Fruit fly (Drosophila melanogaster) whole organism, wandering third instar larva: ENCODE measurements around the gene CG12680.

Source experiments
- Abd-B ChIP-seq: fragments of >200 bp; optimal IDR thresholded peaks from 2 replicates; lab custom pipeline; 2017; ENCODE audit warnings: missing biosample characterization, missing genetic modification characterization
- CG32264 ChIP-seq: fragments of 200-800 bp; sonication (Bioruptor generic); optimal IDR thresholded peaks from 2 replicates; lab custom pipeline; 2016; ENCODE audit warnings: missing biosample characterization, missing genetic modification characterization
- CG9705 ChIP-seq: fragments of 200-800 bp; sonication (Bioruptor generic); optimal IDR thresholded peaks from 2 replicates; lab custom pipeline; 2018; ENCODE audit warnings: missing biosample characterization, mild to moderate bottlenecking, missing genetic modification characterization
- CrebA ChIP-seq: fragments of 200-800 bp; sonication (Bioruptor generic); optimal IDR thresholded peaks from 2 replicates; lab custom pipeline; 2016; ENCODE audit warnings: missing biosample characterization, mild to moderate bottlenecking, missing genetic modification characterization, borderline replicate concordance
- Dfd ChIP-seq: fragments of >200 bp; optimal IDR thresholded peaks from 2 replicates; lab custom pipeline; 2017; ENCODE audit warnings: missing biosample characterization, missing genetic modification characterization
- Dif ChIP-seq: fragments of 200-275, 200-300 bp; sonication (Bioruptor generic); optimal IDR thresholded peaks from 2 replicates; lab custom pipeline; 2018; ENCODE audit warnings: missing biosample characterization, missing genetic modification characterization; ENCODE audit not compliant: partially characterized antibody
- GATAd ChIP-seq: sonication (Bioruptor generic); optimal IDR thresholded peaks from 2 replicates; lab custom pipeline; 2016; ENCODE audit warnings: missing biosample characterization, missing genetic modification characterization
- HLH106 ChIP-seq: fragments of 200-800 bp; optimal IDR thresholded peaks from 3 replicates; lab custom pipeline; 2019; ENCODE audit warnings: missing biosample characterization, mild to moderate bottlenecking, missing genetic modification characterization, moderate library complexity
- Hnf4 ChIP-seq: fragments of 200-800 bp; sonication (Bioruptor generic); optimal IDR thresholded peaks from 2 replicates; lab custom pipeline; 2016; ENCODE audit warnings: missing biosample characterization, mild to moderate bottlenecking, missing genetic modification characterization
- Hr78 ChIP-seq: fragments of >200 bp; optimal IDR thresholded peaks from 2 replicates; lab custom pipeline; 2017; ENCODE audit warnings: missing biosample characterization, missing genetic modification characterization
- Hr83 ChIP-seq: fragments of 200-300 bp; sonication (Bioruptor generic); optimal IDR thresholded peaks from 2 replicates; lab custom pipeline; 2016; ENCODE audit warnings: missing biosample characterization, mild to moderate bottlenecking, missing genetic modification characterization, moderate library complexity; ENCODE audit not compliant: poor library complexity, severe bottlenecking
- Jra ChIP-seq: sonication (Bioruptor generic); optimal IDR thresholded peaks from 2 replicates; lab custom pipeline; 2016; ENCODE audit warnings: missing biosample characterization, missing genetic modification characterization
- Mio ChIP-seq: sonication (Bioruptor generic); optimal IDR thresholded peaks from 2 replicates; lab custom pipeline; 2016; ENCODE audit warnings: missing biosample characterization, missing genetic modification characterization
- Myc ChIP-seq: fragments of >200 bp; optimal IDR thresholded peaks from 2 replicates; lab custom pipeline; 2017
- N ChIP-seq: fragments of >200 bp; optimal IDR thresholded peaks from 2 replicates; lab custom pipeline; 2018; ENCODE audit warnings: missing biosample characterization, missing external identifiers, missing genetic modification characterization
- OdsH ChIP-seq: fragments of 200-800 bp; sonication (Bioruptor generic); optimal IDR thresholded peaks from 2 replicates; lab custom pipeline; 2016; ENCODE audit warnings: missing biosample characterization, mild to moderate bottlenecking, missing genetic modification characterization
- Rel ChIP-seq, 2 experiments: fragments of 200-800 bp; sonication (Bioruptor generic) in 1 of 2; optimal IDR thresholded peaks; 2 replicates in 1 of 2; 3 replicates in 1 of 2; lab custom pipeline; 2016 to 2019; ENCODE audit warnings: mild to moderate bottlenecking in 2 of 2, missing biosample characterization in 2 of 2, missing genetic modification characterization in 2 of 2, moderate library complexity in 1 of 2
- Sp1 ChIP-seq: fragments of 200-800 bp; sonication (Bioruptor generic); optimal IDR thresholded peaks from 3 replicates; lab custom pipeline; 2019; ENCODE audit warnings: missing biosample characterization, mild to moderate bottlenecking, missing genetic modification characterization, moderate library complexity
- Vsx2 ChIP-seq: fragments of 200-300, 225-300 bp; sonication (Bioruptor generic); optimal IDR thresholded peaks from 2 replicates; lab custom pipeline; 2018; ENCODE audit warnings: missing biosample characterization, missing genetic modification characterization; ENCODE audit not compliant: partially characterized antibody
- br ChIP-seq: fragments of 200-800 bp; sonication (Bioruptor generic); optimal IDR thresholded peaks from 2 replicates; lab custom pipeline; 2016; ENCODE audit warnings: missing biosample characterization, missing genetic modification characterization
- brk ChIP-seq: fragments of 200-800 bp; sonication (Bioruptor generic); optimal IDR thresholded peaks from 2 replicates; lab custom pipeline; 2016; ENCODE audit warnings: missing biosample characterization, mild to moderate bottlenecking, missing genetic modification characterization
- dl ChIP-seq, 2 experiments: fragments of 175-275, 200-275 bp in 1 of 2; fragments of 200-275 bp in 1 of 2; sonication (Bioruptor generic); optimal IDR thresholded peaks; lab custom pipeline; 2018; ENCODE audit warnings: mild to moderate bottlenecking in 2 of 2, missing biosample characterization in 2 of 2, missing genetic modification characterization in 2 of 2, moderate library complexity in 2 of 2; ENCODE audit not compliant: partially characterized antibody in 2 of 2, insufficient read depth in 1 of 2
- dmrt93B ChIP-seq: fragments of 200-800 bp; sonication (Bioruptor generic); optimal IDR thresholded peaks from 2 replicates; lab custom pipeline; 2018; ENCODE audit warnings: missing biosample characterization, mild to moderate bottlenecking, missing genetic modification characterization
- dsf ChIP-seq: sonication (Bioruptor generic); optimal IDR thresholded peaks from 2 replicates; lab custom pipeline; 2016; ENCODE audit warnings: missing biosample characterization, missing genetic modification characterization, borderline replicate concordance
- ey ChIP-seq: fragments of 200-800 bp; sonication (Bioruptor generic); optimal IDR thresholded peaks from 2 replicates; lab custom pipeline; 2016; ENCODE audit warnings: missing biosample characterization, missing genetic modification characterization
- foxo ChIP-seq, 2 experiments: fragments of 200-800 bp; sonication (Bioruptor generic); optimal IDR thresholded peaks; 2 replicates in 1 of 2; 3 replicates in 1 of 2; lab custom pipeline; 2016 to 2017; ENCODE audit warnings: missing biosample characterization in 2 of 2, missing genetic modification characterization in 2 of 2
- fru ChIP-seq: fragments of 200-800 bp; sonication (Bioruptor generic); optimal IDR thresholded peaks from 3 replicates; lab custom pipeline; 2016; ENCODE audit warnings: missing biosample characterization, mild to moderate bottlenecking, missing genetic modification characterization
- h ChIP-seq: fragments of 200-800 bp; sonication (Bioruptor generic); optimal IDR thresholded peaks from 3 replicates; lab custom pipeline; 2016; ENCODE audit warnings: missing biosample characterization, mild to moderate bottlenecking, missing genetic modification characterization
- jim ChIP-seq: fragments of 175-275, 200-325 bp; sonication (Bioruptor generic); optimal IDR thresholded peaks from 2 replicates; lab custom pipeline; 2016; ENCODE audit warnings: missing biosample characterization, mild to moderate bottlenecking, missing genetic modification characterization
- lola ChIP-seq: fragments of >200 bp; optimal IDR thresholded peaks from 2 replicates; lab custom pipeline; 2017; ENCODE audit warnings: missing biosample characterization, missing genetic modification characterization
- pan ChIP-seq: fragments of >200 bp; optimal IDR thresholded peaks from 2 replicates; lab custom pipeline; 2017
- psq ChIP-seq: fragments of 200-800 bp; sonication (Bioruptor generic); optimal IDR thresholded peaks from 3 replicates; lab custom pipeline; 2017; ENCODE audit warnings: missing biosample characterization, mild to moderate bottlenecking, missing genetic modification characterization, moderate library complexity
- rgr ChIP-seq: fragments of 200-800 bp; sonication (Bioruptor generic); optimal IDR thresholded peaks from 3 replicates; lab custom pipeline; 2016; ENCODE audit warnings: missing biosample characterization, mild to moderate bottlenecking, missing genetic modification characterization
- sage ChIP-seq: fragments of 200-800 bp; sonication (Bioruptor generic); optimal IDR thresholded peaks from 2 replicates; lab custom pipeline; 2016; ENCODE audit warnings: missing biosample characterization, mild to moderate bottlenecking, missing genetic modification characterization
- sv ChIP-seq: fragments of 200-800 bp; sonication (Bioruptor generic); optimal IDR thresholded peaks from 3 replicates; lab custom pipeline; 2016; ENCODE audit warnings: missing biosample characterization, missing genetic modification characterization
- tai ChIP-seq: sonication (Bioruptor generic); optimal IDR thresholded peaks from 2 replicates; lab custom pipeline; 2016; ENCODE audit warnings: missing biosample characterization, missing genetic modification characterization
- usp ChIP-seq: fragments of >200 bp; optimal IDR thresholded peaks from 2 replicates; lab custom pipeline; 2017; ENCODE audit warnings: missing biosample characterization, missing genetic modification characterization
- woc ChIP-seq: sonication (Bioruptor generic); optimal IDR thresholded peaks from 2 replicates; lab custom pipeline; 2016; ENCODE audit warnings: missing biosample characterization, mild to moderate bottlenecking, missing genetic modification characterization

Gene CG12680

DNA sequence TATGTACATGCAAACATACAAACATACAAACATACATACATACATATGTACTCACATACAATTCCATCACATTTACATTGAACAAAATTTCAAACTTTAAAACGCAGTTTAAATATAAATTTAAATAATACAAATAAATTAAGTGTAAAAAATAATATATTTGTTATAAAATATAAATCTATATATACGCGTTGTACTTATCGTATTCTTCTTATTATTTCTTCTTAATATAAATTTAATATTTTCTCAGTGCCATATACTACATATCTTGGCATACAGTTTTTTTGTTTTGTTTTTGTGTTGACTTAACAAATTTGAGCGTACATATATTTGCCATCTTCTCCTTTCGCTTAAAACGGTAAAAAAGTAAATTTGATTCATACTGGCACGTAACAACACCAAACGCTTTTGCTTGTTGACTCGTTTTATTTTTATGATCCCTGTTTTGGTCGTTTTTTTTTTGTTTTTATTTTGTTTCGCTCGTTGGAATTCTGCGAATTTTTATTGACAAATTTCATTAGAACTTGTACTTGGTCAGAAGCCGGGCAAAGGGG, 32.9 kb downstream of the CG12680 start:
- TF ChIP-seq br (GFP tag; lab: Kevin White, UChicago) (no peak), Hr78 (GFP tag; lab: Kevin White, UChicago) (no peak), h (GFP tag; lab: Kevin White, UChicago) (no peak), sage (GFP tag; lab: Kevin White, UChicago) (no peak), Hnf4 (GFP tag; lab: Kevin White, UChicago) (no peak), OdsH (GFP tag; lab: Kevin White, UChicago) (peak; percentile 11), psq (GFP tag; lab: Kevin White, UChicago) (peak; percentile 26), GATAd (GFP tag; lab: Kevin White, UChicago) (no peak), Rel (GFP tag; optimal IDR thresholded peaks at IDR 0.05; lab: Kevin White, UChicago) (no peak), Rel (tag; optimal IDR thresholded peaks at IDR 0.05; lab: Kevin White, UChicago) (no peak), Jra (GFP tag; lab: Kevin White, UChicago) (no peak), N (GFP tag; lab: Kevin White, UChicago) (no peak), CG9705 (GFP tag; lab: Kevin White, UChicago) (no peak), HLH106 (tag; lab: Kevin White, UChicago) (peak; percentile 60), pan (no peak), Mio (GFP tag; lab: Kevin White, UChicago) (no peak), fru (GFP tag; lab: Kevin White, UChicago) (peak; percentile 14), Sp1 (peak; percentile 55), brk (GFP tag; lab: Kevin White, UChicago) (no peak), Vsx2 (GFP tag; lab: Kevin White, UChicago) (no peak), foxo (GFP tag; optimal IDR thresholded peaks at IDR 0.05; lab: Kevin White, UChicago) (peak in 1 of 2 experiments; percentile 36), dsf (GFP tag; lab: Kevin White, UChicago) (no peak), rgr (GFP tag; lab: Kevin White, UChicago) (no peak), dl (GFP tag; optimal IDR thresholded peaks at IDR 0.05; lab: Kevin White, UChicago; ENCODE audit: insufficient read depth in 1 of 2, partially characterized antibody in 2 of 2) (no peak)

DNA sequence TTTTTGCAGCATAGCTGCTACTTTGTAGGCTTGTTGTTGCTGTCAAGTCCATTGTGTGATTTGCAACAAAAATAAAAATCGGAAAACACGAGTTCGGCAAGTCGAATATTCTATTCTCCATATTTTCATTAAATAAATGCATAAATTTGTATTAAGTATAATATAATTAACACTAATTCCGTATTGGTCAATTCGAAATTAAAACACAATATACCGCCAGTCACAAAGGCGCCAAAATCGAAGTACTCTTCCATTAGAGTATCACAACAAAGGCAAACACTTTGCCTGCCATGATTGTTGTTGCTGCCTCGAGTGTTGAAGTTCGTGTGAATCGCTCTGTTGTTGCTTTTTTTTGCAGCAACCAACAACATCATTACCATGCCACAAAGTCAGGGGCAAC, 34.1 kb downstream of the CG12680 start:
- TF ChIP-seq CG9705 (GFP tag; lab: Kevin White, UChicago) (no peak), dl (GFP tag; optimal IDR thresholded peaks at IDR 0.05; lab: Kevin White, UChicago; ENCODE audit: insufficient read depth in 1 of 2, partially characterized antibody in 2 of 2) (no peak), br (GFP tag; lab: Kevin White, UChicago) (no peak), Rel (GFP tag; optimal IDR thresholded peaks at IDR 0.05; lab: Kevin White, UChicago) (no peak), Rel (tag; optimal IDR thresholded peaks at IDR 0.05; lab: Kevin White, UChicago) (no peak), dsf (GFP tag; lab: Kevin White, UChicago) (no peak), Dfd (no peak), CrebA (GFP tag; lab: Kevin White, UChicago) (no peak), h (GFP tag; lab: Kevin White, UChicago) (peak; percentile 50), Myc (lab: Kevin White, UChicago) (no peak), pan (no peak), dmrt93B (GFP tag; lab: Kevin White, UChicago) (no peak), N (GFP tag; lab: Kevin White, UChicago) (no peak), rgr (GFP tag; lab: Kevin White, UChicago) (peak; percentile 44), brk (GFP tag; lab: Kevin White, UChicago) (peak; percentile 18), ey (peak; percentile 29), sage (GFP tag; lab: Kevin White, UChicago) (peak; percentile 31), Vsx2 (GFP tag; lab: Kevin White, UChicago) (no peak), psq (GFP tag; lab: Kevin White, UChicago) (peak; percentile 8), GATAd (GFP tag; lab: Kevin White, UChicago) (no peak), Jra (GFP tag; lab: Kevin White, UChicago) (no peak), CG32264 (GFP tag; lab: Kevin White, UChicago) (no peak), woc (no peak), Abd-B (GFP tag; lab: Kevin White, UChicago) (no peak), OdsH (GFP tag; lab: Kevin White, UChicago) (peak; percentile 42), Mio (GFP tag; lab: Kevin White, UChicago) (no peak), usp (GFP tag; lab: Kevin White, UChicago) (no peak), Hr83 (GFP tag; lab: Kevin White, UChicago) (no peak), foxo (GFP tag; optimal IDR thresholded peaks at IDR 0.05; lab: Kevin White, UChicago) (peak in 1 of 2 experiments; percentile 53), tai (no peak), jim (GFP tag; lab: Kevin White, UChicago) (no peak), Sp1 (no peak), Hnf4 (GFP tag; lab: Kevin White, UChicago) (peak; percentile 4), Dif (GFP tag; lab: Kevin White, UChicago) (no peak), lola (GFP tag; lab: Kevin White, UChicago) (no peak), HLH106 (tag; lab: Kevin White, UChicago) (peak; percentile 19), fru (GFP tag; lab: Kevin White, UChicago) (peak; percentile 37), sv (no peak), Hr78 (GFP tag; lab: Kevin White, UChicago) (no peak)
